Worm (Caenorhabditis elegans) whole organism, young adult: ENCODE measurements around the gene sna-3.

Experiments used
- B0261.1 ChIP-seq: sonication (generic microtip); optimal IDR thresholded peaks from 2 replicates; lab custom pipeline; 2016; ENCODE audit warnings: mild to moderate bottlenecking, missing genetic modification characterization, moderate library complexity, missing compliant biosample characterization
- cebp-1 ChIP-seq, 2 experiments: fragments of 200-800 bp in 1 of 2; sonication (Bioruptor generic) in 1 of 2; sonication (generic microtip) in 1 of 2; IDR thresholded peaks in 1 of 2; optimal IDR thresholded peaks in 1 of 2; 2 replicates each; pipeline versions ENCODE4 v1.3.6 to Lab custom; 2017 to 2022; ENCODE audit warnings: missing compliant biosample characterization in 2 of 2, missing genetic modification characterization in 2 of 2, mild to moderate bottlenecking in 1 of 2, missing genetic modification reagents in 1 of 2, moderate library complexity in 1 of 2
- dpl-1 ChIP-seq: fragments of 150-350 bp; optimal IDR thresholded peaks from 2 replicates; lab custom pipeline; 2014; ENCODE audit warnings: missing biosample characterization, missing genetic modification reagents, missing genetic modification characterization
- lin-35 ChIP-seq, 3 experiments: fragments of 150-350 bp in 2 of 3; sonication (generic microtip) in 1 of 3; optimal IDR thresholded peaks; 2 replicates each; lab custom pipeline; 2014 to 2018; ENCODE audit warnings: missing biosample characterization in 3 of 3, missing genetic modification characterization in 3 of 3, missing genetic modification reagents in 3 of 3
- madf-10 ChIP-seq: sonication (generic microtip); optimal IDR thresholded peaks from 2 replicates; lab custom pipeline; 2016; ENCODE audit warnings: mild to moderate bottlenecking, missing genetic modification characterization, missing compliant biosample characterization
- madf-6 ChIP-seq: fragments of 200-800 bp; sonication (Bioruptor generic); IDR thresholded peaks from 2 replicates; pipeline ENCODE4 v1.3.6; 2022; ENCODE audit warnings: missing genetic modification reagents, missing genetic modification characterization, missing compliant biosample characterization
- pha-4 ChIP-seq: fragments of 150-350 bp; sonication (generic microtip); optimal IDR thresholded peaks from 2 replicates; lab custom pipeline; 2014; ENCODE audit warnings: missing biosample characterization, missing genetic modification reagents, missing genetic modification characterization
- sdz-38 ChIP-seq: sonication (generic microtip); optimal IDR thresholded peaks from 2 replicates; lab custom pipeline; 2016; ENCODE audit warnings: missing genotype, missing genetic modification characterization, missing compliant biosample characterization
- unc-62 ChIP-seq: fragments of 150-350 bp; optimal IDR thresholded peaks from 2 replicates; lab custom pipeline; 2014; ENCODE audit warnings: missing biosample characterization, missing genetic modification reagents, missing genetic modification characterization

DNA sequence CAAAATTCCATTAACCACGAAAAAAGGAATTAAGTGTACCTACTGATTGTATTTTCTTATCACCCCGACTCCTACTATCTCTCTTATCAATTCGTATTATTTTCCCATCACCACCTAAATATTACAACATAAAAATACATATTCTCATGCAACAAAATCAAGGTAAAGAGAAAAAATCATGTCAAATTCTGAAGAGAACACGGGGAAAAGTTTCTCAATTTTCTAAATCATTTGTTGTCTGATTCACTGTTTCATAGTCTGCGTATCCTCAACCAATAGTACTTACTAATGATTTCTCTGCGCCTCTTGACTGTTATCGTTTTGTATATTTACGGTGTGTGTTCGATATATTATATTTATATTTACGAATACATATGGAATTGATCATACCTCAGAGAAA lies 25.9 kb upstream of the sna-3 start:
- TF ChIP-seq madf-6 (GFP tag; lab: Robert Waterston, UW) (no peak), pha-4 (tag; lab: Kevin White, UChicago) (no peak), unc-62 (GFP tag; lab: Kevin White, UChicago) (no peak), dpl-1 (no peak), madf-10 (tag; lab: Kevin White, UChicago) (no peak), sdz-38 (tag; lab: Kevin White, UChicago) (no peak), lin-35 (GFP tag; optimal IDR thresholded peaks at IDR 0.05; lab: Kevin White, UChicago) (no peak), cebp-1 (GFP tag; IDR thresholded peaks at IDR 0.05; lab: Robert Waterston, UW) (no peak), cebp-1 (tag; optimal IDR thresholded peaks at IDR 0.05; lab: Kevin White, UChicago) (no peak), B0261.1 (tag; lab: Kevin White, UChicago) (no peak)
